Worm (Caenorhabditis elegans): ENCODE results near the gene lim-4.
A peak's percentile ranks its signal among the peaks of the same experiment; 100 is the strongest.

Gene lim-4

ce11 chrX:3824907-3825689 lies 48.2 kb downstream of the lim-4 start:
- no peak for TF ChIP-seq nhr-41 (GFP tag; IDR thresholded peaks at IDR 0.05)
- no peak for TF ChIP-seq snpc-4 (tag; optimal IDR thresholded peaks at IDR 0.05)
- TF ChIP-seq mes-2 (tag; optimal IDR thresholded peaks at IDR 0.05; ENCODE audit: poor library complexity, severe bottlenecking), result no peak
- no peak for TF ChIP-seq unc-39 (tag; optimal IDR thresholded peaks at IDR 0.05)
- peak; percentile 60 for TF ChIP-seq nhr-77 (tag; optimal IDR thresholded peaks at IDR 0.05)
- TF ChIP-seq nhr-28 (tag; optimal IDR thresholded peaks at IDR 0.05), result peak; percentile 32
- TF ChIP-seq daf-16 (GFP tag; optimal IDR thresholded peaks at IDR 0.05), result no peak
- peak; percentile 49 for TF ChIP-seq daf-16 (tag; optimal IDR thresholded peaks at IDR 0.05)
- no peak for TF ChIP-seq ceh-28 (tag; optimal IDR thresholded peaks at IDR 0.05)
- no peak for TF ChIP-seq zag-1 (tag; optimal IDR thresholded peaks at IDR 0.05)
- TF ChIP-seq F26F4.8 (GFP tag; conservative IDR thresholded peaks at IDR 0.05), result no peak
- 0 out of 2 replicates have a peak, but pooled peaks have one; percentile 9 for TF ChIP-seq pha-4 (GFP tag; IDR thresholded peaks at IDR 0.05)
- no peak for TF ChIP-seq pha-4 (tag; optimal IDR thresholded peaks at IDR 0.05)
- TF ChIP-seq lin-29 (GFP tag; IDR thresholded peaks at IDR 0.05), result no peak
- TF ChIP-seq nhr-76 (tag; optimal IDR thresholded peaks at IDR 0.05), result no peak
- TF ChIP-seq mep-1 (tag; optimal IDR thresholded peaks at IDR 0.05), result no peak
- TF ChIP-seq ceh-20 (GFP tag; IDR thresholded peaks at IDR 0.05), result no peak
- TF ChIP-seq lin-13 (GFP tag; optimal IDR thresholded peaks at IDR 0.05), result no peak
- TF ChIP-seq spr-3 (GFP tag; optimal IDR thresholded peaks at IDR 0.05), result no peak
- no peak for TF ChIP-seq lir-3 (tag; optimal IDR thresholded peaks at IDR 0.05)
- no peak for TF ChIP-seq lin-15B (tag; optimal IDR thresholded peaks at IDR 0.05)
- no peak for TF ChIP-seq sdz-12 (GFP tag; optimal IDR thresholded peaks at IDR 0.05)
- TF ChIP-seq tra-1 (GFP tag; IDR thresholded peaks at IDR 0.05), result no peak
- TF ChIP-seq lin-39 (tag; optimal IDR thresholded peaks at IDR 0.05), result no peak
- no peak for TF ChIP-seq zip-11 (GFP tag; IDR thresholded peaks at IDR 0.05)
- peak; percentile 73 for TF ChIP-seq dmd-6 (GFP tag; IDR thresholded peaks at IDR 0.05)
- TF ChIP-seq fkh-10 (GFP tag; optimal IDR thresholded peaks at IDR 0.05), result no peak
- TF ChIP-seq aly-2 (tag; optimal IDR thresholded peaks at IDR 0.05), result no peak
- no peak for TF ChIP-seq dmd-8 (GFP tag; IDR thresholded peaks at IDR 0.05)
- peak; percentile 50 for TF ChIP-seq dve-1 (tag; optimal IDR thresholded peaks at IDR 0.05; ENCODE audit: insufficient read depth)
- peak in 1 of 2 experiments; percentile 2 for TF ChIP-seq lsy-2 (tag; optimal IDR thresholded peaks at IDR 0.05)
- TF ChIP-seq unc-62 (GFP tag; optimal IDR thresholded peaks at IDR 0.05 in 1 of 2), result peak in 1 of 2 experiments; percentile 95
- TF ChIP-seq unc-62 (tag; optimal IDR thresholded peaks at IDR 0.05), result no peak
- TF ChIP-seq pqm-1 (tag; optimal IDR thresholded peaks at IDR 0.05), result peak; percentile 63
- peak; percentile 30 for TF ChIP-seq T20F7.1 (GFP tag; optimal IDR thresholded peaks at IDR 0.05)
- no peak for TF ChIP-seq mdl-1 (tag; optimal IDR thresholded peaks at IDR 0.05)

ce11 chrX:3824443-3824842 lies 48.9 kb downstream of the lim-4 start:
- TF ChIP-seq egl-43 (GFP tag; IDR thresholded peaks at IDR 0.05), result 0 out of 2 replicates have a peak, but pooled peaks have one; percentile 40
- no peak for TF ChIP-seq zfp-2 (tag; optimal IDR thresholded peaks at IDR 0.05)
- no peak for TF ChIP-seq lir-3 (tag; optimal IDR thresholded peaks at IDR 0.05)
- TF ChIP-seq Y75B8A.6 (GFP tag; IDR thresholded peaks at IDR 0.05), result no peak
- TF ChIP-seq Y48G9A.11 (GFP tag; IDR thresholded peaks at IDR 0.05), result no peak
- peak; percentile 8 for TF ChIP-seq aha-1 (tag)
- TF ChIP-seq mxl-2 (GFP tag; conservative IDR thresholded peaks at IDR 0.05), result 0 out of 2 replicates have a peak, but pooled peaks have one; percentile 21
- peak; percentile 74 for TF ChIP-seq set-16 (GFP tag; IDR thresholded peaks at IDR 0.05)
- peak; percentile 2 for TF ChIP-seq nhr-48 (tag; optimal IDR thresholded peaks at IDR 0.05)
- peak; percentile 71; the same call in 1 of the 2 replicates for TF ChIP-seq madf-9 (GFP tag; conservative IDR thresholded peaks at IDR 0.05)
- TF ChIP-seq F26F4.8 (GFP tag; conservative IDR thresholded peaks at IDR 0.05), result no peak
- no peak for TF ChIP-seq mdl-1 (tag; optimal IDR thresholded peaks at IDR 0.05)
- no peak for TF ChIP-seq hmg-1.1 (GFP tag; IDR thresholded peaks at IDR 0.05)
- peak; percentile 47; the same call in 1 of the 2 replicates for TF ChIP-seq lin-29 (GFP tag; IDR thresholded peaks at IDR 0.05)
- TF ChIP-seq F44E2.7 (GFP tag; IDR thresholded peaks at IDR 0.05), result no peak
- TF ChIP-seq pha-4 (GFP tag; IDR thresholded peaks at IDR 0.05), result peak; percentile 13
- TF ChIP-seq pha-4 (tag; optimal IDR thresholded peaks at IDR 0.05), result no peak
- TF ChIP-seq mxl-3 (GFP tag; optimal IDR thresholded peaks at IDR 0.05), result peak; percentile 83
